Worm (Caenorhabditis elegans): ENCODE results near the gene acs-4.

DNA sequence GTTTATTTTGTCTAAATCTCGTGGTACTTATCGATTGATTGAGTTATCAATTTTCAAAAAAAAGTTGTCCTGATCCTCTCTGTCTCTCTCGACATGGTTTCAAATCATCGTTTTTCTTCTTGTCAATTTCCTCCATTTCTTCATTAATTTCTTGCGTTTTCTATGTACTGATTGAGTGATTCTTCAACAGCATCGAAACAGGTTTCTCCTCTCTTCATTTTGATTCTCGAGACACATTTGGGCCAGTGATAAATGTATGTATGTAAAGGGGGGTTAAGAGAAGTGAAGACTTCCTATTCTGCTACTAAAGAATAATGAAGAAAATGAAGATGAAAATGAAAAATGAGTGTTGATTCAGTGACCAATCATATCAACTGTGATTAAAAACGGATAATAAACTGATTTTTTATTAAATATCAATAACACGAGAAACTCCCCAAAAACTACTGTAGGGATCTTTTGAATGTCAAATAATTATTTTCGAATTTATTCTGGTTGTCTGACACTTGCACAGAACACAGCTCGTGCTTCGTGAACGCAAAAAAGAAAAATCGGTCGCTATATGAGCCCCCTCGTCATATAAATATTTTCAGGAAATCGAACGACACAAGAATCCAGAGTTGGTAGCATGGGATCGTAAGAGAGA lies 35.6 kb downstream of the acs-4 start:
- TF ChIP-seq lin-13 (GFP tag; optimal IDR thresholded peaks at IDR 0.05) = no peak
- TF ChIP-seq unc-62 (GFP tag; optimal IDR thresholded peaks at IDR 0.05) = no peak
- TF ChIP-seq jun-1 (tag; optimal IDR thresholded peaks at IDR 0.05) = no peak
- TF ChIP-seq tbx-2 (tag; optimal IDR thresholded peaks at IDR 0.05) = peak; percentile 36
- TF ChIP-seq unc-130 (tag; optimal IDR thresholded peaks at IDR 0.05) = no peak
- TF ChIP-seq nhr-85 (tag) = peak; percentile 89
- no peak for TF ChIP-seq lin-15B (tag; optimal IDR thresholded peaks at IDR 0.05)
